Fruit fly (Drosophila melanogaster) whole organism, embryonic: ENCODE measurements around the gene Mbs.
A peak's percentile ranks its signal among the peaks of the same experiment; 100 is the strongest.

Experiments
- BEAF-32 ChIP-seq: fragments of 200-800 bp; sonication (Bioruptor generic); optimal IDR thresholded peaks from 3 replicates; lab custom pipeline; 2017; ENCODE audit warnings: missing biosample characterization, missing genetic modification characterization, mild to moderate bottlenecking, moderate library complexity, missing genetic modification reagents
- CG12942 ChIP-seq: fragments of 200-800 bp; sonication (Bioruptor generic); optimal IDR thresholded peaks from 3 replicates; lab custom pipeline; 2016; ENCODE audit warnings: missing biosample characterization, missing genetic modification characterization
- CG13624 ChIP-seq: fragments of 200-800 bp; sonication (Bioruptor generic); optimal IDR thresholded peaks from 2 replicates; lab custom pipeline; 2016; ENCODE audit warnings: missing biosample characterization, missing genetic modification characterization
- CG16863 ChIP-seq: fragments of 200-800 bp; sonication (Bioruptor generic); optimal IDR thresholded peaks from 3 replicates; lab custom pipeline; 2016; ENCODE audit warnings: missing biosample characterization, missing genetic modification characterization
- CG18619 ChIP-seq: fragments of 200-800 bp; sonication (Bioruptor generic); optimal IDR thresholded peaks from 3 replicates; lab custom pipeline; 2017; ENCODE audit warnings: missing biosample characterization, mild to moderate bottlenecking, missing genetic modification characterization
- CG2202 ChIP-seq: fragments of 200-800 bp; sonication (Bioruptor generic); optimal IDR thresholded peaks from 2 replicates; lab custom pipeline; 2018; ENCODE audit warnings: missing biosample characterization, mild to moderate bottlenecking, missing genetic modification characterization
- CG34422 ChIP-seq: fragments of 200-800 bp; sonication (Bioruptor generic); IDR thresholded peaks from 3 replicates; pipeline ENCODE4 v1.3.6; 2022; ENCODE audit warnings: missing biosample characterization, missing genetic modification characterization
- CG3847 ChIP-seq: fragments of 200-800 bp; sonication (Bioruptor generic); IDR thresholded peaks from 2 replicates; pipeline ENCODE4 v1.3.6; 2022; ENCODE audit warnings: missing biosample characterization, missing genetic modification characterization
- CG43689 ChIP-seq: fragments of 200-800 bp; sonication (Bioruptor generic); IDR thresholded peaks from 2 replicates; pipeline ENCODE4 v1.3.6; 2022; ENCODE audit warnings: missing biosample characterization, missing genetic modification characterization
- CG5180 ChIP-seq: fragments of 200-800 bp; sonication (Bioruptor generic); optimal IDR thresholded peaks from 3 replicates; lab custom pipeline; 2017; ENCODE audit warnings: missing biosample characterization, missing genetic modification characterization, mild to moderate bottlenecking, moderate library complexity, missing genetic modification reagents
- CG5953 ChIP-seq: fragments of 200-800 bp; sonication (Bioruptor generic); IDR thresholded peaks from 2 replicates; pipeline ENCODE4 v1.3.6; 2022; ENCODE audit warnings: missing biosample characterization, missing genetic modification characterization
- CG7963 ChIP-seq: fragments of 200-800 bp; sonication (Bioruptor generic); IDR thresholded peaks from 3 replicates; pipeline ENCODE4 v1.3.6; 2022; ENCODE audit warnings: missing biosample characterization, missing genetic modification characterization; ENCODE audit not compliant: partially characterized antibody
- CG8924 ChIP-seq: fragments of 200-800 bp; optimal IDR thresholded peaks from 3 replicates; lab custom pipeline; 2019; ENCODE audit warnings: missing biosample characterization, mild to moderate bottlenecking, missing genetic modification characterization, moderate library complexity
- CTCF ChIP-seq: fragments of 200-800 bp; sonication (Bioruptor generic); optimal IDR thresholded peaks from 2 replicates; lab custom pipeline; 2017; ENCODE audit warnings: missing biosample characterization, mild to moderate bottlenecking, missing genetic modification characterization, moderate library complexity
- Dip2 ChIP-seq: fragments of 200-800 bp; sonication (Bioruptor generic); IDR thresholded peaks from 2 replicates; pipeline ENCODE4 v1.3.6; 2022; ENCODE audit warnings: missing biosample characterization, missing genetic modification characterization
- Dll ChIP-seq: fragments of 200-800 bp; sonication (Bioruptor generic); IDR thresholded peaks from 4 replicates; pipeline ENCODE4 v1.3.6; 2022; ENCODE audit warnings: missing biosample characterization, missing genetic modification characterization; ENCODE audit not compliant: partially characterized antibody
- Doc2 ChIP-seq: fragments of 200-800 bp; sonication (Bioruptor generic); IDR thresholded peaks from 2 replicates; pipeline ENCODE4 v1.3.6; 2022; ENCODE audit warnings: missing biosample characterization, missing genetic modification characterization
- Dp ChIP-seq: fragments of 200-800 bp; sonication (Bioruptor generic); optimal IDR thresholded peaks from 2 replicates; lab custom pipeline; 2018; ENCODE audit warnings: missing biosample characterization, mild to moderate bottlenecking, missing genetic modification characterization, moderate library complexity
- Dref ChIP-seq: fragments of 200-800 bp; sonication (Bioruptor generic); IDR thresholded peaks from 2 replicates; pipeline ENCODE4 v1.3.6; 2022; ENCODE audit warnings: missing biosample characterization, missing genetic modification characterization
- E2f2 ChIP-seq: fragments of 200-800 bp; sonication (Bioruptor generic); IDR thresholded peaks from 2 replicates; pipeline ENCODE4 v1.3.6; 2022; ENCODE audit warnings: missing biosample characterization, missing genetic modification characterization
- Fer1 ChIP-seq: fragments of 200-800 bp; sonication (Bioruptor generic); optimal IDR thresholded peaks from 2 replicates; lab custom pipeline; 2017; ENCODE audit warnings: missing biosample characterization, mild to moderate bottlenecking, missing genetic modification characterization
- HLH3B ChIP-seq: fragments of 200-800 bp; sonication (Bioruptor generic); IDR thresholded peaks from 2 replicates; pipeline ENCODE4 v1.3.6; 2022; ENCODE audit warnings: missing biosample characterization, missing genetic modification characterization
- HmgD ChIP-seq: fragments of 200-800 bp; sonication (Bioruptor generic); optimal IDR thresholded peaks from 3 replicates; lab custom pipeline; 2016; ENCODE audit warnings: missing biosample characterization, missing genetic modification characterization
- Hr78 ChIP-seq, 2 experiments: fragments of 200-800 bp in 1 of 2; fragments of >200 bp in 1 of 2; sonication (Bioruptor generic) in 1 of 2; optimal IDR thresholded peaks; 2 replicates each; lab custom pipeline; 2017 to 2019; ENCODE audit warnings: missing biosample characterization in 2 of 2, missing genetic modification characterization in 2 of 2, mild to moderate bottlenecking in 1 of 2, moderate library complexity in 1 of 2
- Lim3 ChIP-seq: fragments of 200-800 bp; sonication (Bioruptor generic); IDR thresholded peaks from 2 replicates; pipeline ENCODE4 v1.3.6; 2022; ENCODE audit warnings: missing biosample characterization, missing genetic modification characterization
- MESR4 ChIP-seq: fragments of 200-800 bp; sonication (Bioruptor generic); optimal IDR thresholded peaks from 2 replicates; lab custom pipeline; 2018; ENCODE audit warnings: missing biosample characterization, mild to moderate bottlenecking, missing genetic modification characterization, moderate library complexity
- Med ChIP-seq: fragments of 200-800 bp; sonication (Bioruptor generic); peaks from one replicate; lab custom pipeline; 2016; ENCODE audit warnings: missing biosample characterization, missing genetic modification characterization, mild to moderate bottlenecking, inconsistent platforms, moderate library complexity
- Opbp ChIP-seq: fragments of 200-800 bp; sonication (Bioruptor generic); IDR thresholded peaks from 3 replicates; pipeline ENCODE4 v1.3.6; 2022; ENCODE audit warnings: missing biosample characterization, missing genetic modification characterization; ENCODE audit not compliant: partially characterized antibody
- Sin3A ChIP-seq: fragments of >200 bp; optimal IDR thresholded peaks from 2 replicates; lab custom pipeline; 2018
- YL-1 ChIP-seq: fragments of 200-800 bp; sonication (Bioruptor generic); optimal IDR thresholded peaks from 3 replicates; lab custom pipeline; 2017; ENCODE audit warnings: missing biosample characterization, mild to moderate bottlenecking, missing genetic modification characterization
- bbx ChIP-seq: fragments of 200-800 bp; sonication (Bioruptor generic); IDR thresholded peaks from 2 replicates; pipeline ENCODE4 v1.3.6; 2022; ENCODE audit warnings: missing biosample characterization, missing genetic modification characterization; ENCODE audit not compliant: partially characterized antibody
- bigmax ChIP-seq: fragments of 200-800 bp; sonication (Bioruptor generic); optimal IDR thresholded peaks from 2 replicates; lab custom pipeline; 2018; ENCODE audit warnings: missing biosample characterization, mild to moderate bottlenecking, missing genetic modification characterization
- cad ChIP-seq: fragments of >200 bp; optimal IDR thresholded peaks from 2 replicates; lab custom pipeline; 2017; ENCODE audit warnings: missing biosample characterization, missing genetic modification characterization
- cato ChIP-seq: fragments of 200-800 bp; sonication (Bioruptor generic); optimal IDR thresholded peaks from 2 replicates; lab custom pipeline; 2016; ENCODE audit warnings: missing biosample characterization, missing genetic modification characterization, borderline replicate concordance
- chinmo ChIP-seq: fragments of 200-800 bp; sonication (Bioruptor generic); IDR thresholded peaks from 4 replicates; pipeline ENCODE4 v1.3.6; 2022; ENCODE audit warnings: missing biosample characterization, missing genetic modification characterization; ENCODE audit not compliant: partially characterized antibody
- croc ChIP-seq: fragments of 200-800 bp; sonication (Bioruptor generic); conservative IDR thresholded peaks from 3 replicates; pipeline ENCODE4 v1.3.6; 2022; ENCODE audit warnings: missing biosample characterization, missing genetic modification characterization
- emc ChIP-seq: fragments of 200-800 bp; sonication (Bioruptor generic); optimal IDR thresholded peaks from 2 replicates; lab custom pipeline; 2016; ENCODE audit warnings: missing biosample characterization, missing genetic modification characterization
- eve ChIP-seq, 2 experiments: fragments of >200 bp; optimal IDR thresholded peaks; 2 replicates each; lab custom pipeline; 2017; ENCODE audit warnings: missing biosample characterization in 2 of 2, missing genetic modification characterization in 2 of 2
- eyg ChIP-seq: fragments of 200-800 bp; sonication (Bioruptor generic); optimal IDR thresholded peaks from 3 replicates; lab custom pipeline; 2016; ENCODE audit warnings: missing biosample characterization, missing genetic modification characterization
- her ChIP-seq: fragments of 200-800 bp; sonication (Bioruptor generic); optimal IDR thresholded peaks from 2 replicates; lab custom pipeline; 2016; ENCODE audit warnings: missing biosample characterization, missing genetic modification characterization
- inv ChIP-seq: fragments of 200-800 bp; sonication (Bioruptor generic); IDR thresholded peaks from 2 replicates; pipeline ENCODE4 v1.3.6; 2022; ENCODE audit warnings: missing biosample characterization, missing genetic modification characterization; ENCODE audit not compliant: partially characterized antibody
- jing ChIP-seq: fragments of 200-800 bp; sonication (Bioruptor generic); optimal IDR thresholded peaks from 2 replicates; lab custom pipeline; 2018; ENCODE audit warnings: missing biosample characterization, mild to moderate bottlenecking, missing genetic modification characterization
- jumu ChIP-seq: fragments of 200-800 bp; sonication (Bioruptor generic); optimal IDR thresholded peaks from 3 replicates; lab custom pipeline; 2016; ENCODE audit warnings: missing biosample characterization, missing genetic modification characterization
- lbe ChIP-seq: fragments of 200-800 bp; sonication (Bioruptor generic); optimal IDR thresholded peaks from 2 replicates; lab custom pipeline; 2016; ENCODE audit warnings: missing biosample characterization, mild to moderate bottlenecking, missing genetic modification characterization
- rib ChIP-seq: fragments of 200-800 bp; sonication (Bioruptor generic); IDR thresholded peaks from 2 replicates; pipeline ENCODE4 v1.3.6; 2022; ENCODE audit warnings: missing biosample characterization, missing genetic modification characterization
- ro ChIP-seq: fragments of 200-800 bp; sonication (Bioruptor generic); IDR thresholded peaks from 2 replicates; pipeline ENCODE4 v1.3.6; 2022; ENCODE audit warnings: missing biosample characterization, missing genetic modification characterization
- seq ChIP-seq: fragments of 200-800 bp; sonication (Bioruptor generic); IDR thresholded peaks from 2 replicates; pipeline ENCODE4 v1.3.6; 2022; ENCODE audit warnings: missing biosample characterization, missing genetic modification characterization
- zen2 ChIP-seq: fragments of 200-800 bp; sonication (Bioruptor generic); IDR thresholded peaks from 3 replicates; pipeline ENCODE4 v1.3.6; 2022; ENCODE audit warnings: missing biosample characterization, missing genetic modification characterization; ENCODE audit not compliant: partially characterized antibody
- zfh2 ChIP-seq: fragments of 200-800 bp; sonication (Bioruptor generic); optimal IDR thresholded peaks from 2 replicates; lab custom pipeline; 2016; ENCODE audit warnings: missing biosample characterization, missing genetic modification characterization

Gene Mbs

dm6 chr3L:16087323-16087816, 35.6 kb downstream of the Mbs start, which contains the start of gene Tasp1 (continued):
- TF ChIP-seq emc (GFP tag; lab: Kevin White, UChicago) = no peak
- 0 out of 3 replicates have a peak, but pooled peaks have one; percentile 28 for TF ChIP-seq croc (GFP tag; lab: Robert Waterston, UW)
- 0 out of 2 replicates have a peak, but pooled peaks have one; percentile 32 for TF ChIP-seq ro (GFP tag; lab: Robert Waterston, UW)
- TF ChIP-seq Doc2 (GFP tag; lab: Robert Waterston, UW) = no peak
- TF ChIP-seq inv (GFP tag; lab: Robert Waterston, UW) = no peak
- no peak for TF ChIP-seq eyg (GFP tag; lab: Kevin White, UChicago)
- TF ChIP-seq CG5180 = no peak
- TF ChIP-seq Sin3A (lab: Kevin White, UChicago) = no peak
- peak; percentile 56 for TF ChIP-seq CG18619 (GFP tag; lab: Kevin White, UChicago)
- no peak for TF ChIP-seq cato (GFP tag; lab: Kevin White, UChicago)
- TF ChIP-seq, all 482 proteins: peak for 214

dm6 chr3L:16090330-16090803, 38.6 kb downstream of the Mbs start, which contains the start of the genes CG5235 and ClC-c:
Gene CG5235, minus strand, starts transcription at chr3L:16090392.
Gene ClC-c, plus strand, starts transcription at chr3L:16090454.
- no peak for TF ChIP-seq jing (GFP tag; lab: Kevin White, UChicago)
- TF ChIP-seq Dll (GFP tag; lab: Robert Waterston, UW) = peak; percentile 83
- peak; percentile 84 for TF ChIP-seq YL-1 (GFP tag; lab: Kevin White, UChicago)
- TF ChIP-seq Dip2 = no peak
- TF ChIP-seq jumu (GFP tag; lab: Kevin White, UChicago) = no peak
- TF ChIP-seq Dref (GFP tag; lab: Robert Waterston, UW) = peak; percentile 94
- TF ChIP-seq zfh2 (GFP tag; lab: Kevin White, UChicago) = no peak
- peak; percentile 36 for TF ChIP-seq CG8924 (tag; lab: Kevin White, UChicago)
- TF ChIP-seq E2f2 (GFP tag; lab: Robert Waterston, UW) = peak; percentile 78
- TF ChIP-seq CG18619 (GFP tag; lab: Kevin White, UChicago) = no peak
- TF ChIP-seq CG34422 (GFP tag; lab: Robert Waterston, UW) = peak; percentile 23; the same call in 1 of the 3 replicates
- TF ChIP-seq HmgD (GFP tag; lab: Kevin White, UChicago) = peak; percentile 60
- TF ChIP-seq Dp = peak; percentile 65
- TF ChIP-seq eve (GFP tag; optimal IDR thresholded peaks at IDR 0.05; lab: Kevin White, UChicago) = no peak
- no peak for TF ChIP-seq CG2202 (tag; lab: Kevin White, UChicago)
- peak; percentile 79 for TF ChIP-seq BEAF-32 (GFP tag; lab: Kevin White, UChicago)
- no peak for TF ChIP-seq CG5953
- TF ChIP-seq bigmax = no peak
- TF ChIP-seq lbe = peak; percentile 29
- peak; percentile 79; the same call in 2 of the 3 replicates for TF ChIP-seq zen2
- no peak for TF ChIP-seq Hr78 (GFP tag; optimal IDR thresholded peaks at IDR 0.05; lab: Kevin White, UChicago)
- TF ChIP-seq CG12942 (GFP tag; lab: Kevin White, UChicago) = no peak
- TF ChIP-seq CG16863 (GFP tag; lab: Kevin White, UChicago) = peak; percentile 64
- peak; percentile 91 for TF ChIP-seq bbx (GFP tag; lab: Robert Waterston, UW)
- TF ChIP-seq Opbp = peak; percentile 77
- TF ChIP-seq cad (GFP tag; lab: Kevin White, UChicago) = no peak
- TF ChIP-seq MESR4 (GFP tag; lab: Kevin White, UChicago) = peak; percentile 96
- TF ChIP-seq her = peak; percentile 16
- TF ChIP-seq Med (GFP tag; lab: Kevin White, UChicago) = peak; percentile 79
- no peak for TF ChIP-seq CTCF (GFP tag; lab: Kevin White, UChicago)
- no peak for TF ChIP-seq Lim3 (GFP tag; lab: Robert Waterston, UW)
- TF ChIP-seq CG43689 (GFP tag; lab: Robert Waterston, UW) = no peak
- TF ChIP-seq rib (GFP tag; lab: Robert Waterston, UW) = peak; percentile 94
- TF ChIP-seq CG7963 (GFP tag; lab: Robert Waterston, UW) = peak; percentile 86
- TF ChIP-seq CG13624 = peak; percentile 37
- peak; percentile 38 for TF ChIP-seq Fer1
- no peak for TF ChIP-seq HLH3B (GFP tag; lab: Robert Waterston, UW)
- 0 out of 2 replicates have a peak, but pooled peaks have one; percentile 12 for TF ChIP-seq CG3847 (GFP tag; lab: Robert Waterston, UW)
- peak; percentile 86; the same call in 2 of the 4 replicates for TF ChIP-seq chinmo
- TF ChIP-seq seq = no peak
